Worm (Caenorhabditis elegans): ENCODE results near the gene zipt-9.
A peak's percentile ranks its signal among the peaks of the same experiment; 100 is the strongest.

Gene zipt-9

DNA sequence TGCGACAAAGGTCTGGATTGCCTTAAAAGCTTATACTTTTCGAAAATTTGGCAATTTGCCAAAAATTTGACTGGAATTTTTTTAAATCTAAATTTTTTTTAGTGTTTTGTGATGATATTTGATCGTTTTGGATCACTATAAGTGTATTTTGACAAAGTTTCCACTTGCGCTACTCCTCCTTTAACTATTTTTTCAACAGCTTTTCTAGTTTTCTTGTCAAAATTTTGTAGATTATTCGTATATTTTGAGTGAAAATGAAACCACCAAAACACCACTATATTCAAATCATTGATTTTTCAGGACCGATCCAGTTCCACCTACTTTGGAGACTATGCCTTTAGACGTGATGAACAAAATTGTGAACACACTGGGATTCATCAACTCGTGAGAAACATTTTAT, 10.5 kb upstream of the zipt-9 start, which contains the start of gene fbxa-181:
Gene fbxa-181, plus strand, starts transcription at position 301 of the 400 bp plus-strand sequence.
- TF ChIP-seq nhr-21 (tag; optimal IDR thresholded peaks at IDR 0.05), result no peak
- no peak for TF ChIP-seq unc-62 (GFP tag; optimal IDR thresholded peaks at IDR 0.05)
- no peak for TF ChIP-seq nhr-23 (tag; optimal IDR thresholded peaks at IDR 0.05)
- TF ChIP-seq ceh-82 (tag; optimal IDR thresholded peaks at IDR 0.05), result no peak
- no peak for TF ChIP-seq lin-11 (tag; optimal IDR thresholded peaks at IDR 0.05)
- TF ChIP-seq nhr-6 (tag; optimal IDR thresholded peaks at IDR 0.05), result no peak
- TF ChIP-seq aly-2 (tag; optimal IDR thresholded peaks at IDR 0.05), result no peak
- TF ChIP-seq ztf-11 (tag; optimal IDR thresholded peaks at IDR 0.05), result no peak
- no peak for TF ChIP-seq elt-1 (tag; optimal IDR thresholded peaks at IDR 0.05)
- TF ChIP-seq sem-4 (tag; optimal IDR thresholded peaks at IDR 0.05), result no peak

DNA sequence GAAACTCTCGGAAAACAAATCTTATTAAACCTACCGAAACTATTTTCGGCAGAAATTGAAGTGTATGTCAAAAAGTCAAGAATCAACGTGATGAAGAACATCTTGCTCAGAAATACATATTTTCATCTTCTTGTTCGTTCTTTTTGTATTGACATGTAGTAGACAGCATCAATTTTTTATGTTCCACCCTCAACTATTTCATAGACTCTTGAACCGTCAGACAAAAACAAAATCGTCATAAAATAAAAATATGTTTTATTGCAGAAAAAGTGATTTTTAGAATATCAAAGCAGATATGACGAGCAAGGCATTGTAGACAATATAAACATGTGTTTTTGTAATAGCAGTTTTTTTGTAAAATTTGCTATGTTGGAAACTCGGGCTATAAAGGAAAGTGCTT, 9.7 kb upstream of the zipt-9 start, which contains the start of gene F35E12.2:
Gene F35E12.2, minus strand, starts transcription at position 101 of the 400 bp plus-strand sequence.
- TF ChIP-seq sem-4 (tag; optimal IDR thresholded peaks at IDR 0.05), result no peak
- no peak for TF ChIP-seq ZK546.5 (tag; optimal IDR thresholded peaks at IDR 0.05)
- TF ChIP-seq lin-13 (GFP tag; optimal IDR thresholded peaks at IDR 0.05), result no peak
- TF ChIP-seq sma-9 (GFP tag; optimal IDR thresholded peaks at IDR 0.05), result no peak
- TF ChIP-seq sma-9 (tag; optimal IDR thresholded peaks at IDR 0.05), result no peak
- TF ChIP-seq nhr-11 (tag; optimal IDR thresholded peaks at IDR 0.05), result no peak
- no peak for TF ChIP-seq snpc-4 (tag; optimal IDR thresholded peaks at IDR 0.05)
- no peak for TF ChIP-seq sma-3 (GFP tag; optimal IDR thresholded peaks at IDR 0.05)
- no peak for TF ChIP-seq nhr-21 (tag; optimal IDR thresholded peaks at IDR 0.05)
- TF ChIP-seq elt-1 (tag; optimal IDR thresholded peaks at IDR 0.05), result no peak

- TF ChIP-seq ZK546.5 (tag; optimal IDR thresholded peaks at IDR 0.05) (no peak), sma-9 (GFP tag; optimal IDR thresholded peaks at IDR 0.05) (peak; percentile 56), sma-9 (tag; optimal IDR thresholded peaks at IDR 0.05) (no peak), gmeb-1 (tag; optimal IDR thresholded peaks at IDR 0.05) (peak; percentile 34), fos-1 (tag; optimal IDR thresholded peaks at IDR 0.05) (peak; percentile 88)
Observed at ce11 chrV:13716531-13716930, 1.5 kb upstream of the zipt-9 start, which contains the start of gene T01D3.6. T01D3.6 (plus strand) TSS chrV:13716824.

DNA sequence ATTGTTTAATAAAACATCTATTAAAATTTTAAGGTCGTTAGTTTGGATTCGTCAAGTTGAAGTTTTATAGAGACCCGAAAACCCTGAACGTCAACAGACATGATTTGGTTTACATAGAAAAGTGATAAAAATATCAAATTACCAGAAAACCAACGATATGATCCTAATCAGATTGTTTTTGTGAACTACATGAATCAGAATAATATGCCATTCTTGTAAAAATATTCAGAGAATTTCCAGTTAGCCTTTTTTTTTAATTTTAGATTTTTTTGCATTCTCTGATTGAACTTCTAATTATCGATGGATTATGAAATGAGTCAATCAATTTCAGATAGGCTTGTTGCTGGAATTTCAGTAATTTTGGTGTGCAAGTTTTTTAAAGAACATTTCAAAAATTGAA, 4.0 kb downstream of the zipt-9 start, which contains the start of gene srx-96:
Gene srx-96, plus strand, starts transcription at position 301 of the 400 bp plus-strand sequence.
- TF ChIP-seq nhr-10 (tag; optimal IDR thresholded peaks at IDR 0.05) (no peak), lsy-2 (tag; optimal IDR thresholded peaks at IDR 0.05) (no peak), lin-13 (GFP tag; optimal IDR thresholded peaks at IDR 0.05) (no peak), ama-1 (optimal IDR thresholded peaks at IDR 0.05) (no peak), ceh-16 (tag; optimal IDR thresholded peaks at IDR 0.05) (no peak), skn-1 (tag; optimal IDR thresholded peaks at IDR 0.05) (no peak)

- TF ChIP-seq gmeb-1 (tag; optimal IDR thresholded peaks at IDR 0.05) (no peak), ztf-1 (GFP tag; conservative IDR thresholded peaks at IDR 0.05) (no peak), aly-2 (tag; optimal IDR thresholded peaks at IDR 0.05) (no peak), Y55F3AM.14 (GFP tag; optimal IDR thresholded peaks at IDR 0.05) (no peak), ama-1 (optimal IDR thresholded peaks at IDR 0.05) (no peak), ztf-4 (tag; optimal IDR thresholded peaks at IDR 0.05) (no peak)
Observed at ce11 chrV:13707295-13707694, 7.8 kb downstream of the zipt-9 start, which contains the start of gene hlh-34. hlh-34 (minus strand) TSS chrV:13707395.

ce11 chrV:13703960-13704359, 11.1 kb downstream of the zipt-9 start, which contains the start of gene T01D3.3:
T01D3.3 (plus strand) TSS chrV:13704271.
- peak; percentile 37 for TF ChIP-seq sem-4 (tag; optimal IDR thresholded peaks at IDR 0.05)
- TF ChIP-seq nhr-129 (tag; optimal IDR thresholded peaks at IDR 0.05), result peak; percentile 74
- TF ChIP-seq elt-1 (tag; optimal IDR thresholded peaks at IDR 0.05), result no peak
- peak; percentile 91 for TF ChIP-seq nhr-25 (tag; optimal IDR thresholded peaks at IDR 0.05)
- no peak for TF ChIP-seq sma-9 (GFP tag; optimal IDR thresholded peaks at IDR 0.05)
- no peak for TF ChIP-seq sma-9 (tag; optimal IDR thresholded peaks at IDR 0.05)

ce11 chrV:13694103-13694502, 21.0 kb downstream of the zipt-9 start:
- TF ChIP-seq nhr-25 (tag; optimal IDR thresholded peaks at IDR 0.05) (no peak), nhr-11 (tag; optimal IDR thresholded peaks at IDR 0.05) (no peak), crh-2 (tag; optimal IDR thresholded peaks at IDR 0.05) (no peak), lsy-2 (tag; optimal IDR thresholded peaks at IDR 0.05) (no peak), blmp-1 (tag; optimal IDR thresholded peaks at IDR 0.05; ENCODE audit: insufficient read depth) (no peak), nhr-23 (tag; optimal IDR thresholded peaks at IDR 0.05) (no peak), snpc-4 (tag; optimal IDR thresholded peaks at IDR 0.05) (no peak), nhr-10 (tag; optimal IDR thresholded peaks at IDR 0.05) (no peak), nhr-12 (tag; optimal IDR thresholded peaks at IDR 0.05) (no peak), ztf-4 (tag; optimal IDR thresholded peaks at IDR 0.05) (no peak), unc-62 (GFP tag; optimal IDR thresholded peaks at IDR 0.05) (no peak)
